Worm (Caenorhabditis elegans): ENCODE results near the gene T04C9.2.

DNA sequence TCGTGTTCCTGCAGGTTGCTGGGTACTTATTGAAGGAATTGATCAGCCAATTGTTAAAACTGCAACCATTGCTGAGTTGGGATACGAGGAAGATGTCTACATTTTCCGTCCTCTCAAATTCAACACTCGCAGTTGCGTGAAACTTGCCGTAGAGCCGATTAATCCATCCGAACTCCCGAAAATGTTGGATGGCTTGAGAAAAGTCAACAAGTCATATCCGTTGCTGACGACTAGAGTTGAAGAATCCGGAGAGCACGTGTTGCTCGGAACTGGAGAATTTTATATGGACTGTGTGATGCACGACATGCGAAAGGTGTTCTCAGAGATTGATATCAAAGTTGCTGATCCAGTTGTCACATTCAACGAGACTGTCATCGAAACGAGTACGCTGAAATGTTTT, 19.6 kb downstream of the T04C9.2 start:
- TF ChIP-seq flt-1 (GFP tag; IDR thresholded peaks at IDR 0.05) (no peak), ztf-23 (GFP tag; IDR thresholded peaks at IDR 0.05) (no peak), med-1 (GFP tag; optimal IDR thresholded peaks at IDR 0.05; ENCODE audit: insufficient read depth) (no peak), klf-2 (GFP tag; conservative IDR thresholded peaks at IDR 0.05) (no peak), T22C8.4 (GFP tag; IDR thresholded peaks at IDR 0.05) (no peak), cog-1 (tag; optimal IDR thresholded peaks at IDR 0.05) (no peak), ztf-29 (GFP tag; IDR thresholded peaks at IDR 0.05) (no peak), ref-1 (GFP tag; conservative IDR thresholded peaks at IDR 0.05) (no peak), tab-1 (GFP tag; IDR thresholded peaks at IDR 0.05) (no peak)
